Fruit fly (Drosophila melanogaster): Measurements from ENCODE around the gene CG2310.

Gene CG2310

dm6 chr3R:29478952-29479538, 14.3 kb downstream of the CG2310 start (continued):
- TF ChIP-seq Adf1 (GFP tag; IDR thresholded peaks at IDR 0.05): peak; percentile 51; the same call in 1 of the 2 replicates
- peak; percentile 43 for TF ChIP-seq CG11723 (GFP tag; optimal IDR thresholded peaks at IDR 0.05)
- TF ChIP-seq seq (GFP tag; IDR thresholded peaks at IDR 0.05): peak; percentile 75
- TF ChIP-seq Bgb (GFP tag; IDR thresholded peaks at IDR 0.05; ENCODE audit: partially characterized antibody): peak; percentile 29; the same call in 1 of the 2 replicates
- TF ChIP-seq tin (GFP tag; optimal IDR thresholded peaks at IDR 0.05): peak; percentile 4
- peak; percentile 13 for TF ChIP-seq mam (GFP tag; optimal IDR thresholded peaks at IDR 0.05)
- no peak for TF ChIP-seq Gsc (GFP tag; IDR thresholded peaks at IDR 0.05)
- no peak for TF ChIP-seq mld (GFP tag; IDR thresholded peaks at IDR 0.05; ENCODE audit: partially characterized antibody)
- no peak for TF ChIP-seq Sry-δ (GFP tag; optimal IDR thresholded peaks at IDR 0.05)
- no peak for TF ChIP-seq pan (optimal IDR thresholded peaks at IDR 0.05)
- peak in 1 of 2 experiments; percentile 78 for TF ChIP-seq pan (GFP tag; optimal IDR thresholded peaks at IDR 0.05 in 1 of 2, IDR thresholded peaks at IDR 0.05 in 1 of 2)
- TF ChIP-seq Nf-YB (GFP tag; optimal IDR thresholded peaks at IDR 0.05): peak; percentile 51
- peak; percentile 17 for TF ChIP-seq Hr3 (GFP tag; optimal IDR thresholded peaks at IDR 0.05)
- no peak for TF ChIP-seq CG16779 (GFP tag; IDR thresholded peaks at IDR 0.05)
- TF ChIP-seq Six4 (GFP tag; optimal IDR thresholded peaks at IDR 0.05): no peak
- TF ChIP-seq CG34422 (GFP tag; IDR thresholded peaks at IDR 0.05): peak; percentile 46
- TF ChIP-seq Asciz (GFP tag; optimal IDR thresholded peaks at IDR 0.05): peak; percentile 69
- peak; percentile 74; the same call in 1 of the 2 replicates for TF ChIP-seq CG32532 (GFP tag; IDR thresholded peaks at IDR 0.05)
- peak; percentile 54 for TF ChIP-seq exex (tag; optimal IDR thresholded peaks at IDR 0.05)
- TF ChIP-seq CG15696 (tag; optimal IDR thresholded peaks at IDR 0.05): no peak
- no peak for TF ChIP-seq CG17912 (GFP tag; optimal IDR thresholded peaks at IDR 0.05)
- TF ChIP-seq vvl (GFP tag; IDR thresholded peaks at IDR 0.05): peak; percentile 82
- no peak for TF ChIP-seq MESR4 (GFP tag; optimal IDR thresholded peaks at IDR 0.05)
- TF ChIP-seq NC2α (GFP tag; optimal IDR thresholded peaks at IDR 0.05): no peak
- TF ChIP-seq CG14965 (GFP tag; optimal IDR thresholded peaks at IDR 0.05; ENCODE audit: borderline replicate concordance): no peak
- TF ChIP-seq CG5180 (GFP tag; optimal IDR thresholded peaks at IDR 0.05): peak; percentile 53
- peak; percentile 77 for TF ChIP-seq lab (GFP tag; optimal IDR thresholded peaks at IDR 0.05)
- TF ChIP-seq CG12769 (tag; optimal IDR thresholded peaks at IDR 0.05): no peak
- TF ChIP-seq disco-r (GFP tag; optimal IDR thresholded peaks at IDR 0.05): no peak
- no peak for TF ChIP-seq pb (GFP tag; optimal IDR thresholded peaks at IDR 0.05)
- TF ChIP-seq cg (GFP tag; optimal IDR thresholded peaks at IDR 0.05): no peak
- peak; percentile 68 for TF ChIP-seq CG18599 (GFP tag; optimal IDR thresholded peaks at IDR 0.05)
- no peak for TF ChIP-seq h (optimal IDR thresholded peaks at IDR 0.05)
- no peak for TF ChIP-seq vnd (GFP tag; IDR thresholded peaks at IDR 0.05; ENCODE audit: partially characterized antibody)
- no peak for TF ChIP-seq NC2β (GFP tag; optimal IDR thresholded peaks at IDR 0.05)
- TF ChIP-seq CG9437 (GFP tag; optimal IDR thresholded peaks at IDR 0.05): peak; percentile 15
- no peak for TF ChIP-seq BEAF-32 (GFP tag; optimal IDR thresholded peaks at IDR 0.05)
- TF ChIP-seq dysf (GFP tag; IDR thresholded peaks at IDR 0.05): peak; percentile 85
- TF ChIP-seq CG8281 (tag; optimal IDR thresholded peaks at IDR 0.05): peak; percentile 12
- TF ChIP-seq da (GFP tag; optimal IDR thresholded peaks at IDR 0.05): no peak
- peak; percentile 45; the same call in 1 of the 2 replicates for TF ChIP-seq wdn (GFP tag; IDR thresholded peaks at IDR 0.05)
- TF ChIP-seq CG5953 (GFP tag; IDR thresholded peaks at IDR 0.05): 0 out of 2 replicates have a peak, but pooled peaks have one; percentile 15
- TF ChIP-seq CG1647 (GFP tag; optimal IDR thresholded peaks at IDR 0.05): no peak
- no peak for TF ChIP-seq bigmax (GFP tag; optimal IDR thresholded peaks at IDR 0.05)
- peak in 1 of 2 experiments; percentile 78 for TF ChIP-seq crp (GFP tag; optimal IDR thresholded peaks at IDR 0.05)
- no peak for TF ChIP-seq Stat92E (GFP tag; optimal IDR thresholded peaks at IDR 0.05)
- peak; percentile 28 for TF ChIP-seq CG8359 (GFP tag; optimal IDR thresholded peaks at IDR 0.05; ENCODE audit: borderline replicate concordance)
- TF ChIP-seq CG7372 (GFP tag; IDR thresholded peaks at IDR 0.05): peak; percentile 68
- peak; percentile 38 for TF ChIP-seq Vsx1 (GFP tag; optimal IDR thresholded peaks at IDR 0.05)
